Fruit fly (Drosophila melanogaster) whole organism: ENCODE measurements around the gene Nmd3.
A peak's percentile ranks its signal among the peaks of the same experiment; 100 is the strongest.

Experiments
- CG8478 ChIP-seq: fragments of >200 bp; optimal IDR thresholded peaks from 2 replicates; lab custom pipeline; 2018; ENCODE audit warnings: inconsistent platforms
- Dll ChIP-seq: fragments of >200 bp; optimal IDR thresholded peaks from 2 replicates; lab custom pipeline; 2017
- EcR ChIP-seq, 2 experiments: fragments of >200 bp; optimal IDR thresholded peaks; 2 replicates each; lab custom pipeline; 2017; ENCODE audit warnings: missing biosample characterization in 2 of 2, missing genetic modification characterization in 2 of 2, missing genetic modification reagents in 2 of 2
- pan ChIP-seq: fragments of >200 bp; optimal IDR thresholded peaks from 2 replicates; lab custom pipeline; 2017
- psq ChIP-seq: fragments of >200 bp; optimal IDR thresholded peaks from 2 replicates; lab custom pipeline; 2017
- usp ChIP-seq: fragments of >200 bp; optimal IDR thresholded peaks from 2 replicates; lab custom pipeline; 2017; ENCODE audit warnings: missing biosample characterization, missing genetic modification characterization, mixed read lengths

Nmd3 gene

DNA sequence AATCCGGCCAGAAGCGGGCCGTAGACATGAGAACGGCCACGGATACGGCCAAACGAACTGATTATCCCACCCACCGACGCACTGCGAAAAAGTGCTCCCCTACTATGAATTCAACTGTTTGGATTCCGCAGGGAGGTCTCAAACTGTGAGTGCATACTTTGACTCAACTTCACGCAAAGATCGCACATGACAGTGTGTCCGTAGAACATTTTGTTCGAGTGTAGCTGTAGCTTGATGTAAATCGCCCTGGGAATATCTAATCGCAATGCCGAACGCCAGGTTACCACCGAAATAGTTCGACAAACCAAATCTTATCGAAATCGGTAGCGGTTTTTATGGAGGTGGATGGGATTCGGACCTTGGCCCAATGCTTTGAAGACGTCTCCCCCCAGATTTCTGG lies 23.4 kb downstream of the Nmd3 start:
- TF ChIP-seq usp (GFP tag; lab: Kevin White, UChicago) = no peak
- TF ChIP-seq CG8478 (lab: Kevin White, UChicago) = no peak
- TF ChIP-seq Dll = no peak
- no peak for TF ChIP-seq EcR (GFP tag; optimal IDR thresholded peaks at IDR 0.05; lab: Kevin White, UChicago)
- no peak for TF ChIP-seq pan (lab: Kevin White, UChicago)
- TF ChIP-seq psq (lab: Kevin White, UChicago) = no peak

dm6 chrX:2158668-2159163 lies 25.8 kb downstream of the Nmd3 start, which contains the start of gene wapl:
Gene wapl (minus strand): TSS chrX:2158983.
- TF ChIP-seq psq (lab: Kevin White, UChicago) (no peak), Dll (no peak), pan (lab: Kevin White, UChicago) (no peak), CG8478 (lab: Kevin White, UChicago) (no peak), usp (GFP tag; lab: Kevin White, UChicago) (no peak), EcR (GFP tag; optimal IDR thresholded peaks at IDR 0.05; lab: Kevin White, UChicago) (no peak)

dm6 chrX:2157929-2158610 lies 26.4 kb downstream of the Nmd3 start:
- no peak for TF ChIP-seq psq (lab: Kevin White, UChicago)
- TF ChIP-seq pan (lab: Kevin White, UChicago) = no peak
- no peak for TF ChIP-seq EcR (GFP tag; optimal IDR thresholded peaks at IDR 0.05; lab: Kevin White, UChicago)
- TF ChIP-seq CG8478 (lab: Kevin White, UChicago) = peak; percentile 95
- no peak for TF ChIP-seq usp (GFP tag; lab: Kevin White, UChicago)
- peak; percentile 25 for TF ChIP-seq Dll

dm6 chrX:2155868-2156267 lies 28.6 kb downstream of the Nmd3 start:
- TF ChIP-seq pan (lab: Kevin White, UChicago) (no peak), usp (GFP tag; lab: Kevin White, UChicago) (no peak), psq (lab: Kevin White, UChicago) (no peak), EcR (GFP tag; optimal IDR thresholded peaks at IDR 0.05; lab: Kevin White, UChicago) (no peak), Dll (peak; percentile 74), CG8478 (lab: Kevin White, UChicago) (peak; percentile 66)

DNA sequence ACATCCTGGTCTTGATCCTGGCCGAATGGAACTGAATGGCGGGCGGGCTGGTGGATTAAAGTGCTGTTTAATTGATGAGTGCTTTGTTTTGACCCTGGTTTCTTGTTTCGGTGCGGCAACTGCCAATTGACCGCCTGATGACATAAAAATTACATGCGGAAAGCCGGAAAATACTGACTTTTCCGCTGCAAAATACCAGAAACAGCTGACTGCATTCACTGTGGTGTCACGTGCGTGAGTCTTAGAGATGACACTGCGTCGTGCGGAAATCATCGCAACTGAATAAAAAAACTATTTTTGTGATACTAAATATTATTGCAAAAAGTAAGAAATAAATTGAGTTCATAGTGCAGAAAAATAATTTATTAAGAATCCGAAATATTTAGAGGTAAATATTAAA lies 35.0 kb downstream of the Nmd3 start, which contains the start of gene bcn92:
bcn92 (minus strand) TSS at position 170 of the 400 bp plus-strand sequence.
- TF ChIP-seq EcR (GFP tag; optimal IDR thresholded peaks at IDR 0.05; lab: Kevin White, UChicago) (no peak), CG8478 (lab: Kevin White, UChicago) (no peak), Dll (no peak), usp (GFP tag; lab: Kevin White, UChicago) (no peak), pan (lab: Kevin White, UChicago) (no peak), psq (lab: Kevin White, UChicago) (no peak)

dm6 chrX:2148671-2149070 lies 35.8 kb downstream of the Nmd3 start:
- no peak for TF ChIP-seq CG8478 (lab: Kevin White, UChicago)
- TF ChIP-seq usp (GFP tag; lab: Kevin White, UChicago) = no peak
- no peak for TF ChIP-seq pan (lab: Kevin White, UChicago)
- TF ChIP-seq Dll = no peak
- TF ChIP-seq EcR (GFP tag; optimal IDR thresholded peaks at IDR 0.05; lab: Kevin White, UChicago) = no peak
- no peak for TF ChIP-seq psq (lab: Kevin White, UChicago)

DNA sequence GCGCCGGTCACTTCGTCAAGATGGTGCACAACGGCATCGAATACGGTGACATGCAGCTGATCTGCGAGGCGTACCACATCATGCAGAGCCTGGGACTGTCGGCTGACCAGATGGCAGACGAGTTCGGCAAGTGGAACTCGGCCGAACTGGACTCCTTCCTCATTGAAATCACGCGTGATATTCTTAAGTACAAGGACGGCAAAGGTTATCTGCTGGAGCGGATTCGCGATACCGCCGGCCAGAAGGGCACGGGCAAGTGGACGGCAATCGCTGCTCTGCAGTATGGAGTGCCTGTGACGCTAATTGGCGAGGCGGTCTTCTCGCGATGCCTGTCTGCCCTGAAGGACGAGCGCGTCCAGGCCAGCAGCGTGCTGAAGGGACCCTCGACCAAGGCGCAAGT lies 37.0 kb downstream of the Nmd3 start:
- no peak for TF ChIP-seq EcR (GFP tag; optimal IDR thresholded peaks at IDR 0.05; lab: Kevin White, UChicago)
- no peak for TF ChIP-seq psq (lab: Kevin White, UChicago)

DNA sequence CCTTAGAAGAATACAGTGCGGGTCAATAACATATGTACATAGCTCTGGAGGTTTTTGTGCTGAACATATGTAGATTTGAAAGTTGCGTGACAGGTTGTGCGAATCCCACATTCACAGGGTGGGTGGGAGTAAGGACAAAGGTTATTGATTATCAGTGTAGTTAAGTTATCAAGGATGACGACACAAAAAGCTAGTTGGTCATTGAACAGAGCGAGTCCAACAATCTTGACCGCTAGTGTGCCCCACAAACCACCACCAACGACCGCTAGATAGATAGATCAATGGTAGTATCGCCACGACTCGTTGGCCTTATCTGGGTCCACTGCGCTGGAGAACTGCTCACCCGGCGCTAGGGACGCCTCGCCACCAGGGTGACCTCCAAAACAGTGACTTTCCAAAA lies 37.9 kb downstream of the Nmd3 start:
- TF ChIP-seq usp (GFP tag; lab: Kevin White, UChicago) = no peak
- no peak for TF ChIP-seq EcR (GFP tag; optimal IDR thresholded peaks at IDR 0.05; lab: Kevin White, UChicago)
- no peak for TF ChIP-seq CG8478 (lab: Kevin White, UChicago)

DNA sequence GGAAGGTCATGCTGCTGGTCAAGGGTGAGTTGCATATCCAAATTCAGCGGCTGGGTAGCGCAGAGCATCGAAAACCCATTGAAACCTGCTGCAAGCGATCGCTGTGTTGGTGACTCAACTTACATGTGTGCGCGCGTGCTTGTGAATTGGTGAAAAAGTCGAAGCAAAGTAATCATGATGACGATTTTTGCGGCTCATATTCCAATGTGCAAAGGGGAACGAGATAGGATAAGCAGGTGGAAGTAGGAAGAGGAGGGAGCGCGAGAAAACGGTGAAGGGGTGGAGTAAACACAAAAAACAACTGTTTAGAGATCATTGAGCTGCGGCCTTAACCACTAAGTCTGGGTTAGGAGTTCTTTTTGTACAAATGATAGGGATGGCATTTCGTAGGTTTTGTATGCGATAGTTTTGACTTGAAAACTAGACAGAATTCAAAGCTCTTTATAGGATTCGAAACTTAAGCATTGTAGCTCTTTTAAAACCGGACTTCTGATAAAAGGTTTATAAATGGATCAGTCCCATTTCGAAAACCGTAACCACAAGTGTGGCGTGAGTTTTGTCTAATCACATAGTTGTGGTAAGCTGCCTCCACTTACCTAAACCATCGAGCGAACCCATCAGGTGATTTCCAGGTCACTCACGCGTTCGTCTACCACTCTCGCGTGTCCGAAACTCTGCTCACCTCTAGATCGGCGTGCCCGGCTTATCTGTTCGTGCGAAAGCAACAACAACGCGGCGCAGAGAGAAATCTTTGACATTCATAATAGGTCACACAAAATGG lies 38.6 kb downstream of the Nmd3 start:
- TF ChIP-seq Dll (no peak), CG8478 (lab: Kevin White, UChicago) (no peak), psq (lab: Kevin White, UChicago) (no peak), pan (lab: Kevin White, UChicago) (no peak), usp (GFP tag; lab: Kevin White, UChicago) (no peak), EcR (GFP tag; optimal IDR thresholded peaks at IDR 0.05; lab: Kevin White, UChicago) (no peak)

dm6 chrX:2145114-2145513 lies 39.4 kb downstream of the Nmd3 start, which contains the start of gene Pgd:
Gene Pgd (plus strand): TSS chrX:2145136.
- no peak for TF ChIP-seq EcR (GFP tag; optimal IDR thresholded peaks at IDR 0.05; lab: Kevin White, UChicago)

DNA sequence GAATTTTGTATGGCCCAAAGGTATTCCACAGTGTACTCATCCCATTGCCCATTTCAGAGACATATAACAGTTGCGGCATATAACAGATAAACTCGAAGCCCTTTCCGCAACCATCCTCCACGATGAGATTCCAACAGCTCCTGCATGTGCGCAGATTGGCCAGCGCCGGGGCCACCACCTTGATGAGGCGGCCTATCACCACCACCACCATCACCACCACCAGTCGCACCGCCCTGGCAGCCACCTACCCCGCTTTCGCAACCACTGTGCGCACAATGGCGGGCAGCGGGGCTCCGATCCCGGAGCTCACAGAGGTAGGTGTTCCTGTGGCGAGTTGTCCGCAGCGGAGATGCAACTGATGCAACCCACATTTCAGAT lies 41.5 kb downstream of the Nmd3 start:
- no peak for TF ChIP-seq psq (lab: Kevin White, UChicago)
- no peak for TF ChIP-seq Dll
- no peak for TF ChIP-seq pan (lab: Kevin White, UChicago)
- TF ChIP-seq EcR (GFP tag; optimal IDR thresholded peaks at IDR 0.05; lab: Kevin White, UChicago) = no peak
